Fruit fly (Drosophila melanogaster): ENCODE results near the gene Ass.

Gene Ass

DNA sequence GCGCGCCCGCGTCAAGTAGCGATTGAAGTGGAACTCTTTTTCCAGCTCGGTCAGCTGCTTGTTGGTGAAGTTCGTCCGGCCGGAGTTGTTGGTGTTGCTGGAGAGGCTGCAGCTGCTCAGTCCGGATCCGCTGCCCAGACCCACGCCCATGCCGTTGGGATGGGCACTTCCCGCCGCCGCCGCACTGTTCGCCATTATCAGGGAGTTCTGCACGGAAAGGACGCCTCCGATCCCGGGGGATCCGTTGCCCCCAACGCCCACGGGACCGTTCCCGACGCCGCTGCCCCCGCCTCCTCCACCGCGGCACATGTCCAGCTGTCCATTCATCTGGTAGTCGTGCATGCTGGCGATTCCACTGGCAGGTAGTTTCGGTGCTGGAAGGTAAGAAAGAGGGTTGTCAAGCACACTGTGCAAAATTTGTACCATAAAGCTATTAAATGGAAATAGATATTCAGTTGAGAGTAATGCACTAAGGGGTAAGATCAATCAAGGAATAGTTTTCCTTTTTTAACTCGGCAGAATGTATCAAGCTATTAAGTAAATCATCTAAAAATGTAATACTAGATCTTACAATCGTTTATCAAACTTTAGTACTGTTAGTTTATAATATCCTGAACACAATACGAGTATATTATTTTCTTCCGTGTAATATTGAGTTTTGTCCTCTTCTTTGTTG lies 18.5 kb upstream of the Ass start:
- TF ChIP-seq achi (GFP tag; optimal IDR thresholded peaks at IDR 0.05) (no peak), CG8319 (GFP tag; optimal IDR thresholded peaks at IDR 0.05) (no peak), Sox15 (GFP tag; optimal IDR thresholded peaks at IDR 0.05) (no peak), Blimp-1 (GFP tag; optimal IDR thresholded peaks at IDR 0.05) (no peak), CG10669 (GFP tag; optimal IDR thresholded peaks at IDR 0.05) (no peak), CG6792 (GFP tag; optimal IDR thresholded peaks at IDR 0.05) (no peak)

DNA sequence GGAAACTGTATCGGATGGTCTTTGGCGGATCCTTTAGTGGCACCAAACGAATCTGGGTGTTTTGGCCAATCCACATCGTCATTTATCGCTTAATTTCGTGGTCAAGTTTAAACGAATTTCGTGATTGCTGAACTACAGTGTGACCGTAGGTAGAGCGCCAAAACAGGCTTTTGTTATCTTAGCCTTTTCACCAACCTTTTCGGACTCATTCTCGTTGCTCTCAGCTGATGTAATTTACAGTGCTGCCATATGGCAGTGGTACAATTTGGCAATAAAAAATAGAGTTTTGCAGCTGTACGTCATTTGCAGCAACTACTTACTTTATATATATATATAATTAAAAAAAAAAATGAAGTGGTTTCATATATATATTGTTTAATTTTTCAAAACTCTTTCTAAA lies 15.7 kb upstream of the Ass start, which contains the start of gene agt:
TSS of gene agt (minus strand) at position 160 of the 400 bp plus-strand sequence.
- TF ChIP-seq esn (GFP tag; optimal IDR thresholded peaks at IDR 0.05) (peak; percentile 10), CG15336 (GFP tag; IDR thresholded peaks at IDR 0.05) (0 out of 2 replicates have a peak, but pooled peaks have one; percentile 16), CG3032 (tag; optimal IDR thresholded peaks at IDR 0.05) (peak; percentile 8), CG4318 (GFP tag; optimal IDR thresholded peaks at IDR 0.05) (no peak)

DNA sequence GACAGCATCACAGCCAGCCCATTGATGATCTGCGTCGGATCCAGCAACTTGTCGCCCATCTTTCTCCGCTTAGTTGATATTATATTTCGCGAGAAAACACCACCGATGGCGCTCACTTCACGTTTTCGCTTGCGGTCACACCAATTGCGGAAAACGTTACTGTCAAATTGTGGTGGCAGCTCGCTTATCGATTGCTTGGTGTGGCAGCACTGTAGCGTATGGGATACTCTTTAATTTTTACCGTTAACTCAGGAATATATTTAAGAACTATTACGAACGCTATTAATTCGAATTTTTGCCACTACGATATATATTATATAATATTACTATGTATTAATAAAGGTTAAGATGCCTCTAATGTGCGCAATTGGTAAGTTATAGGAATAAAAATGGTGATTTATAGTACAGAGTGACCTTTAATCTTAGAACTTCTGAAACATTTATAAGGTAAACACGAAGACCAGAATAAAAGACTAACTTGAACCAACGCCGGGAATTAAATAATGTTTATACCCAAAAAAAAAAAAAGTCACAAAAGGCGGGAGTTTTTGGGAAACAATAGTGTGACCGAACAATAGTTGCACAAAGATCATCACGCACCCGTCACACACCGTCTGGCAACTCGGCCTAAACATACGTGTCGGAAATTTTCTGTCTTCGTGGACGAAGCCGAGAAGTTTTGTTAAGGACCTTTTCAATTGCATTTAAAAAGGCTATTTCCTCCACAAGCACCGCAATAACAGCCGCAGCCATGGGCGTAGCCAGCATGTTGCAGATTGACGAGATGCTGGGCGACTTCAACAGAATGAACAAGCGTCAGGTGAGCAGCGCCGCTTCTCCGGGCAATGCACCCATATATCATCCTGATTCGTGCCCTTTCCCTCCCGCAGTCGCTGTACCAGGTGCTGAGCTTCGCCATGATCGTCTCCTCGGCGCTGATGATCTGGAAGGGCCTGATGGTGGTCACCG lies 13.3 kb upstream of the Ass start, which contains the start of the genes CG1307 and twr:
TSS of gene CG1307 (minus strand) at position 165 of the 969 bp plus-strand sequence.
TSS of gene twr (plus strand) at position 605 of the 969 bp plus-strand sequence.
- TF ChIP-seq Hr38 (GFP tag; optimal IDR thresholded peaks at IDR 0.05) (no peak), acj6 (GFP tag; optimal IDR thresholded peaks at IDR 0.05) (no peak), CG8319 (GFP tag; optimal IDR thresholded peaks at IDR 0.05) (no peak), lz (GFP tag; optimal IDR thresholded peaks at IDR 0.05) (no peak), CG16779 (tag; optimal IDR thresholded peaks at IDR 0.05) (no peak), CG1621 (tag; optimal IDR thresholded peaks at IDR 0.05) (no peak), CG7368 (GFP tag; optimal IDR thresholded peaks at IDR 0.05) (no peak), dsx (GFP tag; optimal IDR thresholded peaks at IDR 0.05; ENCODE audit: poor library complexity, severe bottlenecking) (no peak), fkh (GFP tag; optimal IDR thresholded peaks at IDR 0.05) (no peak), CG10631 (GFP tag; optimal IDR thresholded peaks at IDR 0.05) (no peak), CG31627 (GFP tag; optimal IDR thresholded peaks at IDR 0.05) (no peak), esn (GFP tag; optimal IDR thresholded peaks at IDR 0.05) (peak; percentile 13), CG6276 (GFP tag; optimal IDR thresholded peaks at IDR 0.05) (no peak), cyc (GFP tag; optimal IDR thresholded peaks at IDR 0.05) (no peak), Blimp-1 (GFP tag; optimal IDR thresholded peaks at IDR 0.05) (no peak), net (GFP tag; optimal IDR thresholded peaks at IDR 0.05) (no peak), pdm3 (GFP tag; optimal IDR thresholded peaks at IDR 0.05) (no peak), spab (GFP tag; optimal IDR thresholded peaks at IDR 0.05) (no peak), CG8119 (GFP tag; IDR thresholded peaks at IDR 0.05) (peak; percentile 21; the same call in 1 of the 3 replicates), Met (GFP tag; optimal IDR thresholded peaks at IDR 0.05) (no peak), CG3032 (tag; optimal IDR thresholded peaks at IDR 0.05) (peak; percentile 2), CG11762 (GFP tag; optimal IDR thresholded peaks at IDR 0.05; ENCODE audit: insufficient read depth) (no peak), CG11902 (GFP tag; optimal IDR thresholded peaks at IDR 0.05) (no peak), achi (GFP tag; optimal IDR thresholded peaks at IDR 0.05) (peak; percentile 96), fd85E (GFP tag; optimal IDR thresholded peaks at IDR 0.05) (no peak), Ets21C (GFP tag; optimal IDR thresholded peaks at IDR 0.05) (no peak), Smox (GFP tag; optimal IDR thresholded peaks at IDR 0.05) (no peak), CG3919 (GFP tag; optimal IDR thresholded peaks at IDR 0.05) (no peak), CG32006 (GFP tag; optimal IDR thresholded peaks at IDR 0.05) (no peak), CG15336 (GFP tag; IDR thresholded peaks at IDR 0.05) (0 out of 2 replicates have a peak, but pooled peaks have one; percentile 42), eg (GFP tag; IDR thresholded peaks at IDR 0.05) (peak; percentile 59; the same call in 2 of the 3 replicates), CG11294 (GFP tag; IDR thresholded peaks at IDR 0.05) (no peak), Sox102F (GFP tag; optimal IDR thresholded peaks at IDR 0.05) (no peak), CG8632 (GFP tag; optimal IDR thresholded peaks at IDR 0.05) (no peak), ss (GFP tag; optimal IDR thresholded peaks at IDR 0.05) (no peak), Hr4 (GFP tag; optimal IDR thresholded peaks at IDR 0.05) (no peak), Sox15 (GFP tag; optimal IDR thresholded peaks at IDR 0.05) (no peak), dac (GFP tag; optimal IDR thresholded peaks at IDR 0.05) (no peak), vri (GFP tag; optimal IDR thresholded peaks at IDR 0.05) (no peak), fd59A (GFP tag; optimal IDR thresholded peaks at IDR 0.05) (no peak)
